Fruit fly (Drosophila melanogaster): ENCODE data around the gene Dpm3.
A peak's percentile ranks its signal among the peaks of the same experiment; 100 is the strongest.

- TF ChIP-seq CG10631 (GFP tag; optimal IDR thresholded peaks at IDR 0.05) (no peak), fd59A (GFP tag; optimal IDR thresholded peaks at IDR 0.05) (no peak), Sox15 (GFP tag; optimal IDR thresholded peaks at IDR 0.05) (no peak), Sox102F (GFP tag; optimal IDR thresholded peaks at IDR 0.05) (no peak), CG11294 (GFP tag; IDR thresholded peaks at IDR 0.05) (no peak), Blimp-1 (GFP tag; optimal IDR thresholded peaks at IDR 0.05) (no peak), CG1621 (tag; optimal IDR thresholded peaks at IDR 0.05) (peak; percentile 78), vri (GFP tag; optimal IDR thresholded peaks at IDR 0.05) (no peak), CG6808 (GFP tag; optimal IDR thresholded peaks at IDR 0.05) (no peak), CG4318 (GFP tag; optimal IDR thresholded peaks at IDR 0.05) (no peak), CG11902 (GFP tag; optimal IDR thresholded peaks at IDR 0.05) (no peak), topi (GFP tag; optimal IDR thresholded peaks at IDR 0.05) (no peak)
Measured at dm6 chr3R:13388160-13388870, 14.5 kb downstream of the Dpm3 start, which contains the start of gene CG9799.
